Worm (Caenorhabditis elegans) whole organism, mixed stage, embryonic: ENCODE results near the gene F28G4.2.

Source experiments
- M03D4.4 ChIP-seq: sonication (generic microtip); optimal IDR thresholded peaks from 2 replicates; lab custom pipeline; 2017; ENCODE audit warnings: mild to moderate bottlenecking, missing genetic modification characterization, missing compliant biosample characterization
- bed-3 ChIP-seq: fragments of 200-800 bp; sonication (Bioruptor generic); optimal IDR thresholded peaks from 3 replicates; lab custom pipeline; 2018; ENCODE audit warnings: mild to moderate bottlenecking, missing genetic modification characterization, moderate library complexity, missing compliant biosample characterization
- blmp-1 ChIP-seq: fragments of 150-350 bp; optimal IDR thresholded peaks from 2 replicates; lab custom pipeline; 2014; ENCODE audit warnings: missing biosample characterization, missing genetic modification characterization
- ceh-39 ChIP-seq: fragments of 150-350 bp; optimal IDR thresholded peaks from 2 replicates; lab custom pipeline; 2014; ENCODE audit warnings: missing biosample characterization, missing genetic modification characterization
- ceh-43 ChIP-seq: fragments of 200-800 bp; sonication (Bioruptor generic); optimal IDR thresholded peaks from 2 replicates; lab custom pipeline; 2018; ENCODE audit warnings: mild to moderate bottlenecking, missing genetic modification characterization, moderate library complexity, missing compliant biosample characterization
- ceh-83 ChIP-seq: fragments of 200-800 bp; sonication (Bioruptor generic); optimal IDR thresholded peaks from 2 replicates; lab custom pipeline; 2018; ENCODE audit warnings: mild to moderate bottlenecking, missing genetic modification characterization, missing compliant biosample characterization
- ces-1 ChIP-seq: fragments of 150-350 bp; optimal IDR thresholded peaks from 2 replicates; lab custom pipeline; 2014; ENCODE audit warnings: missing biosample characterization, missing genetic modification reagents, missing genetic modification characterization
- cnd-1 ChIP-seq: fragments of 200-800 bp; sonication (Bioruptor generic); optimal IDR thresholded peaks from 2 replicates; lab custom pipeline; 2018; ENCODE audit warnings: mild to moderate bottlenecking, missing genetic modification characterization, missing compliant biosample characterization
- elt-3 ChIP-seq: fragments of 150-350 bp; optimal IDR thresholded peaks from 2 replicates; lab custom pipeline; 2014; ENCODE audit warnings: missing biosample characterization, missing genetic modification characterization
- flh-1 ChIP-seq: fragments of 200-800 bp; sonication (Bioruptor generic); optimal IDR thresholded peaks from 2 replicates; lab custom pipeline; 2018; ENCODE audit warnings: mild to moderate bottlenecking, missing genetic modification characterization, moderate library complexity, missing compliant biosample characterization
- ham-2 ChIP-seq: fragments of 200-800 bp; sonication (Bioruptor generic); optimal IDR thresholded peaks from 2 replicates; lab custom pipeline; 2018; ENCODE audit warnings: mild to moderate bottlenecking, missing genetic modification characterization, missing compliant biosample characterization
- hlh-1 ChIP-seq: fragments of 150-350 bp; optimal IDR thresholded peaks from 2 replicates; lab custom pipeline; 2014; ENCODE audit warnings: missing biosample characterization, missing genetic modification reagents, missing genetic modification characterization
- lin-13 ChIP-seq: fragments of 150-350 bp; optimal IDR thresholded peaks from 2 replicates; lab custom pipeline; 2014; ENCODE audit warnings: missing biosample characterization, missing genetic modification characterization
- lin-32 ChIP-seq: fragments of 200-800 bp; sonication (Bioruptor generic); optimal IDR thresholded peaks from 2 replicates; lab custom pipeline; 2018; ENCODE audit warnings: mild to moderate bottlenecking, missing genetic modification characterization, missing compliant biosample characterization
- mab-5 ChIP-seq: fragments of 150-350 bp; optimal IDR thresholded peaks from 2 replicates; lab custom pipeline; 2014; ENCODE audit warnings: missing biosample characterization, missing genetic modification characterization
- nhr-12 ChIP-seq: fragments of 150-350 bp; optimal IDR thresholded peaks from 2 replicates; lab custom pipeline; 2014; ENCODE audit warnings: missing biosample characterization, missing genetic modification characterization
- nhr-2 ChIP-seq: fragments of 150-350 bp; optimal IDR thresholded peaks from 2 replicates; lab custom pipeline; 2014; ENCODE audit warnings: missing biosample characterization, missing genetic modification characterization
- nhr-237 ChIP-seq: fragments of 150-350 bp; optimal IDR thresholded peaks from 2 replicates; lab custom pipeline; 2014; ENCODE audit warnings: missing biosample characterization, missing genetic modification characterization
- nhr-28 ChIP-seq: fragments of 150-350 bp; optimal IDR thresholded peaks from 2 replicates; lab custom pipeline; 2014; ENCODE audit warnings: missing biosample characterization, missing genetic modification characterization
- nhr-76 ChIP-seq: sonication (generic microtip); optimal IDR thresholded peaks from 2 replicates; lab custom pipeline; 2017; ENCODE audit warnings: missing biosample characterization, missing genetic modification characterization
- pha-4 ChIP-seq: fragments of 150-350 bp; optimal IDR thresholded peaks from 2 replicates; lab custom pipeline; 2018; ENCODE audit warnings: missing biosample characterization, missing genetic modification reagents, missing genetic modification characterization
- sem-2 ChIP-seq: fragments of 200-800 bp; sonication (Bioruptor generic); optimal IDR thresholded peaks from 2 replicates; lab custom pipeline; 2018; ENCODE audit warnings: mild to moderate bottlenecking, missing genetic modification characterization, missing compliant biosample characterization
- sptf-1 ChIP-seq: sonication (generic microtip); optimal IDR thresholded peaks from 2 replicates; lab custom pipeline; 2017; ENCODE audit warnings: mild to moderate bottlenecking, missing genetic modification characterization, moderate library complexity, missing compliant biosample characterization
- tbx-8 ChIP-seq: fragments of 200-800 bp; sonication (Bioruptor generic); optimal IDR thresholded peaks from 2 replicates; lab custom pipeline; 2018; ENCODE audit warnings: mild to moderate bottlenecking, missing genetic modification characterization, moderate library complexity, missing compliant biosample characterization
- unc-39 ChIP-seq: fragments of 150-350 bp; optimal IDR thresholded peaks from 2 replicates; lab custom pipeline; 2014; ENCODE audit warnings: missing biosample characterization, missing genetic modification characterization
- zip-8 ChIP-seq: fragments of 150-350 bp; optimal IDR thresholded peaks from 2 replicates; lab custom pipeline; 2014; ENCODE audit warnings: missing biosample characterization, missing genetic modification characterization
- ztf-11 ChIP-seq: fragments of 150-350 bp; optimal IDR thresholded peaks from 2 replicates; lab custom pipeline; 2014; ENCODE audit warnings: missing biosample characterization, missing genetic modification characterization

The F28G4.2 gene

DNA sequence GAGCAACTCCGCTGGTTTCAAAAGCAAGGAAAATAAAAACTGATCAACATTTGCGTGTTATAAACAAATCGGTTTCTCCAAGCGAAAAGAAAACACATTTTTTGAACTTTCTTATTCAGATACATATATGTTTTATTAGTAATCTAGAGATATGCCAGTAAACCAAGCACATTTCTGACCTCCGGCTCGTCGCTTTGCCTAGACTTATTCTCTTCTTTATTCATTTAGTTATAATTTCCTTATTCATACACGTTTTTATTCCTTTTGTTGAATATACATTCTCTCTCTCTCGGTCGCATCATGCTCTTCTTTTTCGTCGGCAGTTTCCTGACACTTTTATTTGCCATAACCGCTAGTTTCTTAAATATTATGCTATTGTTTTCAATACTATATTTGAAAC lies 16.5 kb upstream of the F28G4.2 start, which contains the start of gene srbc-84:
Gene srbc-84 (plus strand): TSS at position 301 of the 400 bp plus-strand sequence.
- TF ChIP-seq sem-2 (GFP tag; lab: Kevin White, UChicago) (no peak), zip-8 (tag; lab: Kevin White, UChicago) (no peak), cnd-1 (tag; lab: Kevin White, UChicago) (no peak), ceh-83 (GFP tag; lab: Kevin White, UChicago) (no peak), sptf-1 (tag; lab: Kevin White, UChicago) (no peak), ztf-11 (tag; lab: Kevin White, UChicago) (no peak)

DNA sequence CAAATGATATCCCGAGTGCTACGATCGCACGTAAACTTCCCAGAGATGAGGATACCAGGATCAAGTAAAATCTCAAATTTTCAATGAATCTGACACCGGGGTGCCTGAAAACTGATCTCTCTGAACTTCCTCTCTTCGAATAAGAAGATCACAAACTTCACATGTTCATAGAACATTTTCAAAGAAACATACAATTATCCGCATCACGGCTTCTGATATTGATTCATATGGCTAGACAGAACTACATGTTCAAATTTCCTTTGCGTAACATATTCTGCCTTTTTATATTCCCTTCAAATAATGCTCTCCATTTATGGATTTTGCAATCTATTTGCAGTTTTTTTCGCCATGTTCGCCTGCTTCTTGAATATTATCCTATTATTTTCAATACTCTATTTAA lies 14.9 kb upstream of the F28G4.2 start, which contains the start of gene srbc-83:
Gene srbc-83 (plus strand): TSS at position 301 of the 400 bp plus-strand sequence.
- TF ChIP-seq mab-5 (tag; lab: Kevin White, UChicago): no peak
- TF ChIP-seq, all 35 proteins: peak for 0

DNA sequence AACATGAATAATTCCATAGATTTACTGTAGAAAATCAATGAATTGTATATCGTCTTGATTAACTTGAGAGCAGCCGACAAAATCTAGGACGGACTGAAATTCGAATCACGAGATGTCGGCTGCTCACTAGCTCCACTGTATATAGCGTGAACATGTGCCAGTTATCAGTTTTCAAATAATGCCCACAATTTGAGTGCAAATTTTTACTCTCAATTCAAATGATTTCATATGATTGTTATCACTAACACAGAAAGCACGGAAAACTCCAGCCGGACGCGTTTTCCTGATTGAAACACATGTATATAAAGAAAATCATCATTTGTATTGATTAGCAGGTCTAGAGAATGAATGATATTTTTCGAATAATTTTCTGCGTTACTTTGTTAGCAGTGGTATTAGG lies 10.3 kb upstream of the F28G4.2 start, which contains the start of gene oac-5:
Gene oac-5 (plus strand): TSS at position 301 of the 400 bp plus-strand sequence.
- no peak for TF ChIP-seq unc-39
- TF ChIP-seq blmp-1 (tag; lab: Kevin White, UChicago): no peak
- TF ChIP-seq nhr-76 (tag; lab: Kevin White, UChicago): no peak
- TF ChIP-seq mab-5 (tag; lab: Kevin White, UChicago): no peak
- TF ChIP-seq nhr-12 (tag; lab: Kevin White, UChicago): no peak
- TF ChIP-seq nhr-237 (tag; lab: Kevin White, UChicago): no peak
- TF ChIP-seq ceh-43: no peak
- TF ChIP-seq ceh-83 (GFP tag; lab: Kevin White, UChicago): no peak
- no peak for TF ChIP-seq M03D4.4 (tag; lab: Kevin White, UChicago)
- no peak for TF ChIP-seq ces-1 (GFP tag; lab: Kevin White, UChicago)
- no peak for TF ChIP-seq lin-13 (tag; lab: Kevin White, UChicago)
- no peak for TF ChIP-seq sptf-1 (tag; lab: Kevin White, UChicago)
- TF ChIP-seq ztf-11 (tag; lab: Kevin White, UChicago): no peak
- no peak for TF ChIP-seq ceh-39 (tag; lab: Kevin White, UChicago)
- no peak for TF ChIP-seq nhr-2 (tag; lab: Kevin White, UChicago)
- no peak for TF ChIP-seq tbx-8

DNA sequence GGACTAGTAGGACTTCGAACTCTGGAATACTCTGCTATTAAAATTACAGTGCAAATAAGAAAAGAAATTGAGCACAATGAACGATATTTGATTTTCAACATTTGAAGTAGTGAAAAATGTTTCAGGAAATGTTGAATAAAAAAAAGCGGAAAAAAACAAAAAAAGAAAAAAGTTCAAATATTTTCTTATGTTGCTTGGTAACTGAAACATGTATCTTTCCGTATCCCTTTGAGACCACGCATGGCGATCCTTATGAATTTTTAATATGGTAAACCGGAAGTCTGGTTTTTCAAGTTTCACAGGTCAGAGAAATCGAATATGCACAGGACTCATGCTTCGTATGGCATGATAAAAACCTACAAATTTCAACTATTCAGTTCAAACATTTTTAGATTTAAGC lies 5.5 kb upstream of the F28G4.2 start, which contains the start of gene F28G4.3:
Gene F28G4.3 (minus strand): TSS at position 101 of the 400 bp plus-strand sequence.
- TF ChIP-seq M03D4.4 (tag; lab: Kevin White, UChicago) (no peak), bed-3 (GFP tag; lab: Kevin White, UChicago) (no peak), sptf-1 (tag; lab: Kevin White, UChicago) (no peak), elt-3 (tag; lab: Kevin White, UChicago) (no peak), nhr-12 (tag; lab: Kevin White, UChicago) (no peak), unc-39 (no peak), lin-32 (GFP tag; lab: Kevin White, UChicago) (no peak), cnd-1 (tag; lab: Kevin White, UChicago) (no peak), pha-4 (no peak), ham-2 (GFP tag; lab: Kevin White, UChicago) (no peak), nhr-237 (tag; lab: Kevin White, UChicago) (no peak), hlh-1 (tag; lab: Kevin White, UChicago) (no peak), flh-1 (GFP tag; lab: Kevin White, UChicago) (no peak)
- TF ChIP-seq, all 35 proteins: peak for 0

DNA sequence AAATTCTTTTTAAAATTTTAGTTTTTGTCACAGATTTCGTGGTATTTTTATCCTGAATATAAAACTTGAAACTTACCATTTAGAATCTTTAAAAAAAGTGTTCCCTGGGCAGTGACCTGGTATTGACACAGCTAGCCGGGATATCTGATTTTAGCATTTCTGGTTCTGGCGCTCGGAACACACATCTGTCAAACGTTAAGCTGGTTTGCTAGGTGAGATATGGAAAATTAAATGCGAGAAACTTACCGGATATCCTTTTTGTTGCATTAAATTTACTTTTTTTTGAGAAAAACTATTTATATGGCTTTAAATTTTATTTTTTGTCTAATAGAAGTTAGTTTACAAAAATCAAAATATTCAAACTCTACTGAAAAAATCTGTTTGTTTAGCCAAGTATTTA lies 3.7 kb upstream of the F28G4.2 start, which contains the start of gene F28G4.4:
Gene F28G4.4 (minus strand): TSS at position 101 of the 400 bp plus-strand sequence.
- TF ChIP-seq lin-13 (tag; lab: Kevin White, UChicago) (no peak), mab-5 (tag; lab: Kevin White, UChicago) (no peak), pha-4 (no peak)

DNA sequence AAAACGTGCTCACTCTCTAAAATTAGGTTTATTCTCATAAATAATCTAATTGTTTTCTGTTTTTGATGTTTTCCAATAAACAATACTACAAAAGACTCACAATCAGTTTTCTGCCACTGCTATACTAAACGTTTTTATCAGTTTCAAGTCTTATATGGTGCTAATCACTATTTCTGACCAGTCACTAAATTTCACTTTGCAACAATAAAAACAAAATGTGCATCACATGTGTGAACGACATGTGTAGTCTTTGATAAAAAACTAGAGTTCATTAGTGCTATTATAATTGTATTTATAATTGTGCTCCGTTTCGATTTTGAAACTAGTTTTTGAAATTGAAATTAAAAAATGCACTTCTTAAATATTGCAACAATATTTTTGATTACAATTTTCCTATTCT lies 4.2 kb downstream of the F28G4.2 start, which contains the start of gene cyp-37B1:
Gene cyp-37B1 (plus strand): TSS at position 199 of the 400 bp plus-strand sequence.
- TF ChIP-seq lin-13 (tag; lab: Kevin White, UChicago) (no peak), hlh-1 (tag; lab: Kevin White, UChicago) (no peak), unc-39 (no peak), nhr-28 (tag; lab: Kevin White, UChicago) (no peak), lin-32 (GFP tag; lab: Kevin White, UChicago) (no peak)
- TF ChIP-seq, all 35 proteins: peak for 0
